Worm (Caenorhabditis elegans): ENCODE measurements around the gene zim-3.

DNA sequence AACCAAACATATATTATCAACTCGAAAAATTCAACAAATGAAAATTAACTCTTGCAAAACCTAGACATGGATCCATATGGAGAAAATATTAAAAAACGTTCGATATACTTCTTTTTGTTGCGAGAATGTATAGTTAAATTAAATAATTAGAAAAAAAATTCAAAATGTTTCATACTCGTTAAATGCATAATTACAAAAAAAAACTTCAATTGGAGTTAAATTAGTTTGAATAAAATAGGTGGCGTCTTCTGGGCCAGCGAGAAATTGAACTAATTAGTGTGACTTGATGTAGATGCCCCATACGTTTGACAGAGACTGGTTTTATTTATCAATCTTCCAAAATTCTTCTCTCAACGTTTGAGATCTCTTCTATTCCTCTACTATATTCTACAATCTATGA is 19.9 kb downstream of the zim-3 start, which contains the start of gene lgc-43:
- TF ChIP-seq fkh-10 (GFP tag; optimal IDR thresholded peaks at IDR 0.05) (no peak), ceh-24 (tag; optimal IDR thresholded peaks at IDR 0.05) (no peak)
